Worm (Caenorhabditis elegans) whole organism, L4 larva: Measurements from ENCODE around the gene H01G02.1.
A peak's percentile ranks its signal among the peaks of the same experiment; 100 is the strongest.

Source experiments
- D1046.2 ChIP-seq: fragments of 200-800 bp; sonication (Bioruptor generic); IDR thresholded peaks from 2 replicates; pipeline ENCODE4 v1.3.6; 2022; ENCODE audit warnings: missing genetic modification characterization, missing compliant biosample characterization
- F10B5.3 ChIP-seq: sonication (generic microtip); optimal IDR thresholded peaks from 2 replicates; lab custom pipeline; 2016; ENCODE audit warnings: mild to moderate bottlenecking, missing genetic modification characterization, missing compliant biosample characterization
- F44E2.7 ChIP-seq: fragments of 200-800 bp; sonication (Bioruptor generic); IDR thresholded peaks from 2 replicates; pipeline ENCODE4 v2.1.2; 2022; ENCODE audit warnings: missing genetic modification characterization, missing compliant biosample characterization
- T20F7.1 ChIP-seq: fragments of 200-800 bp; sonication (Bioruptor generic); optimal IDR thresholded peaks from 2 replicates; lab custom pipeline; 2018; ENCODE audit warnings: mild to moderate bottlenecking, missing genetic modification characterization, missing compliant biosample characterization
- Y5F2A.4 ChIP-seq: fragments of 200-800 bp; sonication (Bioruptor generic); optimal IDR thresholded peaks from 2 replicates; lab custom pipeline; 2018; ENCODE audit warnings: mild to moderate bottlenecking, missing genetic modification characterization, missing compliant biosample characterization
- ZK337.2 ChIP-seq: fragments of 200-800 bp; sonication (Bioruptor generic); IDR thresholded peaks from 2 replicates; pipeline ENCODE4 v1.3.6; 2022; ENCODE audit warnings: missing genetic modification reagents, missing genetic modification characterization, missing compliant biosample characterization
- ZK546.5 ChIP-seq, 2 experiments: sonication (generic microtip); optimal IDR thresholded peaks; 2 replicates each; lab custom pipeline; 2017; ENCODE audit warnings: missing biosample characterization in 2 of 2, missing genetic modification characterization in 2 of 2
- ceh-62 ChIP-seq: sonication (generic microtip); optimal IDR thresholded peaks from 2 replicates; lab custom pipeline; 2017; ENCODE audit warnings: missing biosample characterization, missing genetic modification characterization
- ceh-82 ChIP-seq: sonication (generic microtip); optimal IDR thresholded peaks from 2 replicates; lab custom pipeline; 2017; ENCODE audit warnings: missing biosample characterization, missing genetic modification characterization
- ctbp-1 ChIP-seq: fragments of 200-800 bp; sonication (Bioruptor generic); IDR thresholded peaks from 2 replicates; pipeline ENCODE4 v1.3.6; 2022; ENCODE audit warnings: missing genetic modification reagents, missing genetic modification characterization, missing compliant biosample characterization
- daf-16 ChIP-seq, 3 experiments: sonication (generic microtip); optimal IDR thresholded peaks; 2 replicates each; lab custom pipeline; 2016 to 2017; ENCODE audit warnings: missing genetic modification characterization in 3 of 3, missing genetic modification reagents in 3 of 3, mild to moderate bottlenecking in 2 of 3, missing compliant biosample characterization in 2 of 3, missing biosample characterization in 1 of 3, moderate library complexity in 1 of 3
- dmd-6 ChIP-seq: fragments of 200-800 bp; sonication (Bioruptor generic); IDR thresholded peaks from 2 replicates; pipeline ENCODE4 v1.3.6; 2022; ENCODE audit warnings: missing genetic modification reagents, missing genetic modification characterization, missing compliant biosample characterization
- dmd-9 ChIP-seq: fragments of 200-800 bp; sonication (Bioruptor generic); IDR thresholded peaks from 2 replicates; pipeline ENCODE4 v1.3.6; 2022; ENCODE audit warnings: missing genetic modification reagents, missing genetic modification characterization, missing compliant biosample characterization
- dpl-1 ChIP-seq: fragments of 150-350 bp; optimal IDR thresholded peaks from 2 replicates; lab custom pipeline; 2014; ENCODE audit warnings: missing biosample characterization, missing genetic modification reagents, missing genetic modification characterization
- egl-43 ChIP-seq: fragments of 200-800 bp; sonication (Bioruptor generic); IDR thresholded peaks from 2 replicates; pipeline ENCODE4 v1.3.6; 2022; ENCODE audit warnings: missing genetic modification reagents, missing genetic modification characterization, missing compliant biosample characterization
- hlh-11 ChIP-seq: fragments of 200-800 bp; sonication (Bioruptor generic); optimal IDR thresholded peaks from 2 replicates; lab custom pipeline; 2018; ENCODE audit warnings: mild to moderate bottlenecking, missing genetic modification characterization, missing compliant biosample characterization
- hmg-1.1 ChIP-seq: fragments of 200-800 bp; sonication (Bioruptor generic); IDR thresholded peaks from 2 replicates; pipeline ENCODE4 v1.3.6; 2022; ENCODE audit warnings: missing genetic modification reagents, missing genetic modification characterization, missing compliant biosample characterization
- lin-1 ChIP-seq: fragments of 200-800 bp; sonication (Bioruptor generic); IDR thresholded peaks from 2 replicates; pipeline ENCODE4 v1.3.6; 2022; ENCODE audit warnings: missing genetic modification reagents, missing genetic modification characterization, missing compliant biosample characterization
- lin-15B ChIP-seq: fragments of 150-350 bp; sonication (generic microtip); optimal IDR thresholded peaks from 3 replicates; lab custom pipeline; 2014; ENCODE audit warnings: missing biosample characterization, missing genetic modification characterization
- lin-39 ChIP-seq: fragments of 150-350 bp; optimal IDR thresholded peaks from 2 replicates; lab custom pipeline; 2014; ENCODE audit warnings: missing biosample characterization, missing genetic modification reagents, missing genetic modification characterization
- lsy-2 ChIP-seq, 2 experiments: fragments of 150-350 bp in 1 of 2; sonication (generic microtip) in 1 of 2; optimal IDR thresholded peaks; 2 replicates each; lab custom pipeline; 2014 to 2017; ENCODE audit warnings: missing biosample characterization in 2 of 2, missing genetic modification characterization in 2 of 2
- madf-5 ChIP-seq, 2 experiments: fragments of 200-800 bp; sonication (Bioruptor generic); IDR thresholded peaks; 2 replicates each; pipeline ENCODE4 v1.3.6; 2022; ENCODE audit warnings: missing compliant biosample characterization in 2 of 2, missing genetic modification characterization in 2 of 2
- mdl-1 ChIP-seq, 2 experiments: fragments of 150-350 bp in 1 of 2; sonication (generic microtip) in 1 of 2; optimal IDR thresholded peaks; 2 replicates each; lab custom pipeline; 2014 to 2017; ENCODE audit warnings: missing biosample characterization in 2 of 2, missing genetic modification characterization in 2 of 2
- mdt-29 ChIP-seq: fragments of 200-800 bp; sonication (Bioruptor generic); IDR thresholded peaks from 2 replicates; pipeline ENCODE4 v1.3.6; 2022; ENCODE audit warnings: missing genetic modification reagents, missing genetic modification characterization, missing compliant biosample characterization
- mep-1 ChIP-seq: fragments of 150-350 bp; sonication (generic microtip); optimal IDR thresholded peaks from 3 replicates; lab custom pipeline; 2014; ENCODE audit warnings: missing biosample characterization, missing genetic modification characterization
- mes-2 ChIP-seq: sonication (generic microtip); optimal IDR thresholded peaks from 2 replicates; lab custom pipeline; 2016; ENCODE audit warnings: missing genotype, mild to moderate bottlenecking, missing genetic modification characterization, missing compliant biosample characterization; ENCODE audit not compliant: poor library complexity, severe bottlenecking
- mxl-2 ChIP-seq: fragments of 200-800 bp; sonication (Bioruptor generic); conservative IDR thresholded peaks from 2 replicates; pipeline ENCODE4 v1.3.6; 2022; ENCODE audit warnings: missing genetic modification reagents, missing genetic modification characterization, missing compliant biosample characterization
- mxl-3 ChIP-seq: fragments of 200-800 bp; sonication (Bioruptor generic); optimal IDR thresholded peaks from 2 replicates; lab custom pipeline; 2018; ENCODE audit warnings: mild to moderate bottlenecking, missing genetic modification characterization, missing compliant biosample characterization
- nhr-10 ChIP-seq: fragments of 150-350 bp; optimal IDR thresholded peaks from 2 replicates; lab custom pipeline; 2014; ENCODE audit warnings: missing biosample characterization, missing genetic modification characterization
- nhr-102 ChIP-seq: sonication (generic microtip); optimal IDR thresholded peaks from 2 replicates; lab custom pipeline; 2016; ENCODE audit warnings: mild to moderate bottlenecking, missing genetic modification characterization, moderate library complexity, missing compliant biosample characterization
- nhr-111 ChIP-seq: fragments of 200-800 bp; sonication (Bioruptor generic); optimal IDR thresholded peaks from 2 replicates; lab custom pipeline; 2018; ENCODE audit warnings: mild to moderate bottlenecking, missing genetic modification characterization, missing compliant biosample characterization
- nhr-237 ChIP-seq: sonication (generic microtip); optimal IDR thresholded peaks from 2 replicates; lab custom pipeline; 2017; ENCODE audit warnings: missing biosample characterization, missing genetic modification characterization
- nhr-6 ChIP-seq: fragments of 150-350 bp; optimal IDR thresholded peaks from 2 replicates; lab custom pipeline; 2014; ENCODE audit warnings: missing biosample characterization, missing genetic modification characterization
- pha-4 ChIP-seq, 2 experiments: fragments of 150-350 bp in 1 of 2; fragments of 200-800 bp in 1 of 2; sonication (Bioruptor generic) in 1 of 2; IDR thresholded peaks in 1 of 2; optimal IDR thresholded peaks in 1 of 2; 2 replicates each; pipeline versions ENCODE4 v1.3.6 to Lab custom; 2014 to 2022; ENCODE audit warnings: missing genetic modification characterization in 2 of 2, missing genetic modification reagents in 2 of 2, missing biosample characterization in 1 of 2, missing compliant biosample characterization in 1 of 2
- pqm-1 ChIP-seq: sonication (generic microtip); optimal IDR thresholded peaks from 2 replicates; lab custom pipeline; 2017; ENCODE audit warnings: missing biosample characterization, missing genetic modification characterization
- skn-1 ChIP-seq: fragments of 150-350 bp; optimal IDR thresholded peaks from 2 replicates; lab custom pipeline; 2014; ENCODE audit warnings: missing biosample characterization, missing genetic modification characterization
- snpc-1.2 ChIP-seq: fragments of 200-800 bp; sonication (Bioruptor generic); IDR thresholded peaks from 2 replicates; pipeline ENCODE4 v1.3.6; 2022; ENCODE audit warnings: missing genetic modification reagents, missing genetic modification characterization, missing compliant biosample characterization
- spr-3 ChIP-seq: fragments of 200-800 bp; sonication (Bioruptor generic); optimal IDR thresholded peaks from 2 replicates; lab custom pipeline; 2018; ENCODE audit warnings: mild to moderate bottlenecking, missing genetic modification characterization, missing compliant biosample characterization
- unc-62 ChIP-seq, 3 experiments: fragments of 150-350 bp in 1 of 3; sonication (generic microtip); optimal IDR thresholded peaks in 2 of 3; peaks in 1 of 3; 1 replicate in 1 of 3; 2 replicates in 2 of 3; lab custom pipeline; 2014 to 2017; ENCODE audit warnings: missing biosample characterization in 3 of 3, missing genetic modification characterization in 3 of 3, missing genetic modification reagents in 3 of 3, missing genotype in 1 of 3
- vab-7 ChIP-seq: fragments of 200-800 bp; sonication (Bioruptor generic); IDR thresholded peaks from 2 replicates; pipeline ENCODE4 v1.3.6; 2022; ENCODE audit warnings: missing genetic modification reagents, missing genetic modification characterization, missing compliant biosample characterization
- zag-1 ChIP-seq: fragments of 150-350 bp; optimal IDR thresholded peaks from 2 replicates; lab custom pipeline; 2014; ENCODE audit warnings: missing biosample characterization, missing genetic modification characterization
- zfp-2 ChIP-seq: sonication (generic microtip); optimal IDR thresholded peaks from 2 replicates; lab custom pipeline; 2016; ENCODE audit warnings: mild to moderate bottlenecking, missing genetic modification characterization, missing compliant biosample characterization
- zip-11 ChIP-seq: fragments of 200-800 bp; sonication (Bioruptor generic); IDR thresholded peaks from 2 replicates; pipeline ENCODE4 v1.3.6; 2022; ENCODE audit warnings: missing genetic modification characterization, missing compliant biosample characterization
- ztf-7 ChIP-seq: fragments of 150-350 bp; optimal IDR thresholded peaks from 2 replicates; lab custom pipeline; 2014; ENCODE audit warnings: missing biosample characterization, missing genetic modification characterization

The H01G02.1 gene

ce11 chrIV:11821591-11822361 is 17.8 kb upstream of the H01G02.1 start, which contains the start of the genes par-5 and M117.3 (continued):
- TF ChIP-seq pqm-1 (tag; lab: Kevin White, UChicago) (peak; percentile 48), dpl-1 (peak; percentile 62), nhr-102 (peak; percentile 29), hmg-1.1 (GFP tag; lab: Robert Waterston, UW) (peak; percentile 81), pha-4 (GFP tag; IDR thresholded peaks at IDR 0.05; lab: Robert Waterston, UW) (peak; percentile 60), pha-4 (tag; optimal IDR thresholded peaks at IDR 0.05; lab: Kevin White, UChicago) (no peak), spr-3 (GFP tag; lab: Kevin White, UChicago) (no peak), nhr-111 (GFP tag; lab: Kevin White, UChicago) (no peak), vab-7 (GFP tag; lab: Robert Waterston, UW) (peak; percentile 63), zag-1 (tag; lab: Kevin White, UChicago) (no peak), hlh-11 (tag; lab: Kevin White, UChicago) (peak; percentile 92), zip-11 (GFP tag; lab: Robert Waterston, UW) (no peak), unc-62 (GFP tag; optimal IDR thresholded peaks at IDR 0.05 in 1 of 2; lab: Kevin White, UChicago) (peak in 1 of 2 experiments; percentile 95), unc-62 (tag; optimal IDR thresholded peaks at IDR 0.05; lab: Kevin White, UChicago) (no peak), daf-16 (GFP tag; optimal IDR thresholded peaks at IDR 0.05; lab: Kevin White, UChicago) (no peak), daf-16 (tag; optimal IDR thresholded peaks at IDR 0.05; lab: Kevin White, UChicago) (peak; percentile 63), mxl-3 (GFP tag; lab: Kevin White, UChicago) (peak; percentile 81), mep-1 (tag; lab: Kevin White, UChicago) (peak; percentile 78), mes-2 (peak; percentile 63), lin-1 (GFP tag; lab: Robert Waterston, UW) (peak; percentile 68), dmd-6 (GFP tag; lab: Robert Waterston, UW) (peak; percentile 86), lsy-2 (tag; optimal IDR thresholded peaks at IDR 0.05; lab: Kevin White, UChicago) (peak in 1 of 2 experiments; percentile 80)

ce11 chrIV:11820067-11820913 is 16.3 kb upstream of the H01G02.1 start:
- no peak for TF ChIP-seq ZK546.5 (tag; optimal IDR thresholded peaks at IDR 0.05; lab: Kevin White, UChicago)
- TF ChIP-seq Y5F2A.4 (GFP tag; lab: Kevin White, UChicago), result peak; percentile 17
- no peak for TF ChIP-seq mdl-1 (tag; optimal IDR thresholded peaks at IDR 0.05; lab: Kevin White, UChicago)
- TF ChIP-seq F44E2.7 (GFP tag; lab: Robert Waterston, UW), result no peak
- no peak for TF ChIP-seq skn-1 (tag; lab: Kevin White, UChicago)
- no peak for TF ChIP-seq mxl-2 (GFP tag; lab: Robert Waterston, UW)
- no peak for TF ChIP-seq ztf-7
- TF ChIP-seq ZK337.2, result no peak
- TF ChIP-seq nhr-111 (GFP tag; lab: Kevin White, UChicago), result no peak
- no peak for TF ChIP-seq vab-7 (GFP tag; lab: Robert Waterston, UW)
- peak; percentile 61 for TF ChIP-seq snpc-1.2 (GFP tag; lab: Robert Waterston, UW)
- TF ChIP-seq nhr-237, result no peak
- no peak for TF ChIP-seq mdt-29 (GFP tag; lab: Robert Waterston, UW)
- no peak for TF ChIP-seq unc-62 (GFP tag; optimal IDR thresholded peaks at IDR 0.05 in 1 of 2; lab: Kevin White, UChicago)
- TF ChIP-seq unc-62 (tag; optimal IDR thresholded peaks at IDR 0.05; lab: Kevin White, UChicago), result no peak
- no peak for TF ChIP-seq D1046.2 (GFP tag; lab: Robert Waterston, UW)
- 0 out of 2 replicates have a peak, but pooled peaks have one; percentile 33 for TF ChIP-seq ctbp-1
- no peak for TF ChIP-seq ceh-82
- TF ChIP-seq madf-5 (GFP tag; IDR thresholded peaks at IDR 0.05; lab: Robert Waterston, UW), result 0 out of 4 replicates have a peak, but pooled peaks have one; percentile 4 to 13
- no peak for TF ChIP-seq ceh-62 (tag; lab: Kevin White, UChicago)
- no peak for TF ChIP-seq dmd-9 (GFP tag; lab: Robert Waterston, UW)
- no peak; the same call in 1 of the 2 replicates for TF ChIP-seq dmd-6 (GFP tag; lab: Robert Waterston, UW)
- TF ChIP-seq F10B5.3 (tag; lab: Kevin White, UChicago), result no peak
- TF ChIP-seq lin-39 (tag; lab: Kevin White, UChicago), result no peak
- TF ChIP-seq egl-43, result no peak
- TF ChIP-seq nhr-6 (tag; lab: Kevin White, UChicago), result no peak
- no peak for TF ChIP-seq lin-15B (tag; lab: Kevin White, UChicago)
- no peak for TF ChIP-seq nhr-10
- TF ChIP-seq zfp-2 (tag; lab: Kevin White, UChicago), result no peak
- TF ChIP-seq T20F7.1 (GFP tag; lab: Kevin White, UChicago), result peak; percentile 39
- TF ChIP-seq zag-1 (tag; lab: Kevin White, UChicago), result no peak
